Fruit fly (Drosophila melanogaster): Measurements from ENCODE around the gene clumsy.

- no peak for TF ChIP-seq Hr38 (GFP tag; optimal IDR thresholded peaks at IDR 0.05)
- no peak for TF ChIP-seq dsx (GFP tag; optimal IDR thresholded peaks at IDR 0.05; ENCODE audit: poor library complexity, severe bottlenecking)
- TF ChIP-seq Sox15 (GFP tag; optimal IDR thresholded peaks at IDR 0.05) = no peak
- no peak for TF ChIP-seq Smox (GFP tag; optimal IDR thresholded peaks at IDR 0.05)
- TF ChIP-seq Sox102F (GFP tag; optimal IDR thresholded peaks at IDR 0.05) = no peak
- no peak for TF ChIP-seq Sox14 (GFP tag; optimal IDR thresholded peaks at IDR 0.05)
- no peak for TF ChIP-seq CG34406 (GFP tag; optimal IDR thresholded peaks at IDR 0.05)
Observed at dm6 chr2L:21242369-21242768, 36.1 kb downstream of the clumsy start.

All from whole organism, prepupa.